Worm (Caenorhabditis elegans): ENCODE results near the gene R13H4.6.

The R13H4.6 gene

DNA sequence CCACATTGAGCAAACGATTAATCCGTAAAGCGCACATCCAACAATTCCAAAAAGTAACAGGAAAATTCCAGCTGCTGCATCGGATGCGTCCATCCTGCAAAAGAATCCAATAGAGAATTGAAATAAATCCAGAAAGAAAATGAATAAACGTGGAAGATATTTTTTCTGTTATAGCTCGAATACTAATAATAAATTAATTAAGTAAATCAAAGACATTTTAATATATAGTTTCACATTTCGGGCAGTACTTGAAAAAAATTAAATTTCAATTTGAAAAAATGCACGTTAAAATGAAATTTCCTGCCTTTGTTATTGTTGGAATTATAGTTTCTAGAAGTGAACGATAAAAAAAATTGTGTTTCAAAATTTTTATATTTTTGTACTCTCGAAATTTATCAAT lies 5.2 kb downstream of the R13H4.6 start, which contains the start of gene R13H4.7:
Gene R13H4.7 (minus strand): TSS at position 101 of the 400 bp plus-strand sequence.
- TF ChIP-seq ztf-23 (GFP tag; IDR thresholded peaks at IDR 0.05) (no peak), cog-1 (tag; optimal IDR thresholded peaks at IDR 0.05) (no peak), ztf-29 (GFP tag; IDR thresholded peaks at IDR 0.05) (no peak), med-1 (GFP tag; optimal IDR thresholded peaks at IDR 0.05; ENCODE audit: insufficient read depth) (no peak), tab-1 (GFP tag; IDR thresholded peaks at IDR 0.05) (no peak), ref-1 (GFP tag; conservative IDR thresholded peaks at IDR 0.05) (no peak)

DNA sequence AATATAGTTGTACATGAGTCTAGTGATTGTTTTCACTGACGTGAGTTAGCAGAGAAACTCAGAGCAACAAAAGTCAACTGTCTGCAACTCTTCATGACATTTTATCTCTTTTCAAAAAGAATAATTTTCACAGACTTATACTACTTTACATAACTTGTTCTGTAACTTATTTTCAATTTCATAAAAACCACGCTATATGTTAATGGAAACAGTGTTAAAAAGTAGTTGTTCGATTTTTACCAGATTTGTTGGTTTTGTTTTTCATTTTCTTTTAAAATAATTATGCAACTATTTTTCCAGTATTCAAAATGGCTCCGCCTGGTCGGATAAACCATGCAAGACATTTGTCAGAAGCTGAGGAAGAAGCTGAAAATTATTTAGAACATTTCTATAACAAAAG lies 12.1 kb downstream of the R13H4.6 start, which contains the start of gene sulp-4:
Gene sulp-4 (plus strand): TSS at position 301 of the 400 bp plus-strand sequence.
- TF ChIP-seq tab-1 (GFP tag; IDR thresholded peaks at IDR 0.05) (no peak), flt-1 (GFP tag; IDR thresholded peaks at IDR 0.05) (no peak), ztf-23 (GFP tag; IDR thresholded peaks at IDR 0.05) (no peak)

DNA sequence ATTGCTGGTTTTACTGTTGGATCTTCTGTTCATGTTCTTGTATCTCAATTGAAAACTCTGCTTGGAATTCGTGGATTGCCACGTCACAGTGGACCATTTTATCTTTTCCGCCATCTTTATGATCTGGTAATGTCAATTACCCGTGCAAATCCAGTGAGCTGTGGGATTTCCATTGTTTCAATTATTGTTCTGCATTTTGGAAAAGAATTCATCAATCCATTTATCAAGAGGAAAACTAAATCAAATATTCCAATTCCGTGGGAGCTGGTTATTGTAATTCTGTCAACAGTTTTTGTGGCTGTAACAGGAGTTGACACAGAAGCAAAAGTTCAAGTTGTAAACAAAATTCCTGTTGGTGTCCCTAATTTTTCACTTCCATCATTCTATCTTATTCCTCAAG lies 13.7 kb downstream of the R13H4.6 start:
- no peak for TF ChIP-seq tab-1 (GFP tag; IDR thresholded peaks at IDR 0.05)
- TF ChIP-seq ztf-29 (GFP tag; IDR thresholded peaks at IDR 0.05) = no peak
- TF ChIP-seq flt-1 (GFP tag; IDR thresholded peaks at IDR 0.05) = no peak
- TF ChIP-seq cog-1 (tag; optimal IDR thresholded peaks at IDR 0.05) = no peak

- TF ChIP-seq med-1 (GFP tag; optimal IDR thresholded peaks at IDR 0.05; ENCODE audit: insufficient read depth) (no peak), ref-1 (GFP tag; conservative IDR thresholded peaks at IDR 0.05) (no peak), cog-1 (tag; optimal IDR thresholded peaks at IDR 0.05) (no peak), tab-1 (GFP tag; IDR thresholded peaks at IDR 0.05) (no peak)
Measured at ce11 chrV:11879732-11880131, 16.8 kb downstream of the R13H4.6 start, which contains the start of gene sulp-5. sulp-5 (plus strand) TSS chrV:11880032.

ce11 chrV:11883215-11883614 lies 20.3 kb downstream of the R13H4.6 start:
- TF ChIP-seq tab-1 (GFP tag; IDR thresholded peaks at IDR 0.05) = no peak

DNA sequence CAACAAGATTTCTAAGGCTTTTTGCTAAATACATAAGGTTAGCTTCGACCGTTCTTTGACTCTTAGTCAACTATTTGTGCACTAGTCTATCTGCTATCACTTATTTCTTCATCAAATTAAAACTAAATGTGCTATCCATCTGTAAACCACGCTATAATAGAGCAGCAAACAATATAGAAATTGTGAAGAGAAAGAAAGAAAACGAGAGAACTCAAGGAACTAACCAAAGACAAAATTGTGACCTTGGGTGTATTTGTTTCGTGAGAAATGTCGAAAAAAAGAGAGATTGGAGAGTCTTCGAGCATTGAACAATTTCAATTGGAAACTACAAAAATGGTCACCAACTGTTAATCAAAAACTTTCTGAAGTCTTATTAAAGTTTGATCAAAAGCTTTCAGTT lies 22.2 kb downstream of the R13H4.6 start:
- TF ChIP-seq klf-2 (GFP tag; conservative IDR thresholded peaks at IDR 0.05) = no peak
- TF ChIP-seq T22C8.4 (GFP tag; IDR thresholded peaks at IDR 0.05) = no peak
- no peak for TF ChIP-seq ztf-23 (GFP tag; IDR thresholded peaks at IDR 0.05)
- TF ChIP-seq ztf-29 (GFP tag; IDR thresholded peaks at IDR 0.05) = no peak
- TF ChIP-seq cog-1 (tag; optimal IDR thresholded peaks at IDR 0.05) = no peak
- no peak for TF ChIP-seq flt-1 (GFP tag; IDR thresholded peaks at IDR 0.05)
- TF ChIP-seq med-1 (GFP tag; optimal IDR thresholded peaks at IDR 0.05; ENCODE audit: insufficient read depth) = no peak
- no peak for TF ChIP-seq tab-1 (GFP tag; IDR thresholded peaks at IDR 0.05)
- TF ChIP-seq ref-1 (GFP tag; conservative IDR thresholded peaks at IDR 0.05) = no peak

DNA sequence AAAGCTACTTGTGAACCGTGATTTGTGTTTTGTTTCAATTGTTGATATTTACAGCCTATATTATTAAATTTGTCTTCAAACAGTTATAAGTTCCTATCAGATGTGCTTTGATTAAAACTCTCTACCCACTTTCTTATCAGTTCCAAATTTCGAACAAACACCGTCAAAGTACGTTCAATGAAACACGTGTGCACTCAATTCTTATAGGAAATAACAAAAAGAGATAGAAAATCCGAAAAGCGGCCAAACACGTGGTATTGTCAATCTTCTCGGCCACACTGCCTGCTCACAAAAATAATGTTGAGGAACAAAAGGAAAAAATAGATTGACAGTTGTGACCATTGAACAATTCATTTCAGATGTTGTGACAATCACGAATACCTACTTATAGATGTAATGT lies 23.0 kb downstream of the R13H4.6 start:
- TF ChIP-seq flt-1 (GFP tag; IDR thresholded peaks at IDR 0.05) (no peak), ztf-29 (GFP tag; IDR thresholded peaks at IDR 0.05) (no peak), cog-1 (tag; optimal IDR thresholded peaks at IDR 0.05) (no peak), ref-1 (GFP tag; conservative IDR thresholded peaks at IDR 0.05) (no peak), klf-2 (GFP tag; conservative IDR thresholded peaks at IDR 0.05) (no peak), med-1 (GFP tag; optimal IDR thresholded peaks at IDR 0.05; ENCODE audit: insufficient read depth) (no peak), T22C8.4 (GFP tag; IDR thresholded peaks at IDR 0.05) (no peak), tab-1 (GFP tag; IDR thresholded peaks at IDR 0.05) (no peak)

DNA sequence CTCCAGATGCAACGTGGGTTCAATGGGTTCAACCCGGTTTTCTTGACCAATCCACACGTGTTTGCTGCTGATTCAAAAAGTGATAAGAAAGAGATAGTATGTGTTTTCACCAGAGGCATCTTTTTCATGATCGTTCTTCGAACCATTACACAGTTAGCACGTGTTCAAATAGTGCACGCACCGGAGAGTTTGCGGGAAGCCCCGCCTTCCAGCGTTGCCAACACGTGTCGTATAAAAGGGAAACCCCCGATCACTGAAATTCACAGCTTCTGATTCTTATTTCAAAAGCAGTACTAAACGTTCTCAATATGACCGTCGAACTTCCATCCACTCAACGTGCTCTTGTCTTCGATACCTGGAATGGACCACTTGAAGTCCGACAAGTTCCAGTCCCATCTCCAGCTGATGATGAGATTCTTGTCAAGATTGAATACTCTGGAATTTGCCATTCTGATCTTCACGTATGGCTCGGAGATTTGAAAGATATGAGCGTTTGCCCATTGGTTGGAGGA lies 25.1 kb downstream of the R13H4.6 start, which contains the start of gene adh-1:
Gene adh-1 (plus strand): TSS at position 261 of the 512 bp plus-strand sequence.
- TF ChIP-seq med-1 (GFP tag; optimal IDR thresholded peaks at IDR 0.05; ENCODE audit: insufficient read depth) (no peak), T22C8.4 (GFP tag; IDR thresholded peaks at IDR 0.05) (no peak), cog-1 (tag; optimal IDR thresholded peaks at IDR 0.05) (no peak), klf-2 (GFP tag; conservative IDR thresholded peaks at IDR 0.05) (no peak), ztf-23 (GFP tag; IDR thresholded peaks at IDR 0.05) (no peak)

- TF ChIP-seq ztf-29 (GFP tag; IDR thresholded peaks at IDR 0.05) = no peak
- TF ChIP-seq ref-1 (GFP tag; conservative IDR thresholded peaks at IDR 0.05) = no peak
- TF ChIP-seq klf-2 (GFP tag; conservative IDR thresholded peaks at IDR 0.05) = no peak
- no peak for TF ChIP-seq T22C8.4 (GFP tag; IDR thresholded peaks at IDR 0.05)
- no peak for TF ChIP-seq cog-1 (tag; optimal IDR thresholded peaks at IDR 0.05)
- TF ChIP-seq flt-1 (GFP tag; IDR thresholded peaks at IDR 0.05) = no peak
- TF ChIP-seq med-1 (GFP tag; optimal IDR thresholded peaks at IDR 0.05; ENCODE audit: insufficient read depth) = no peak
- no peak for TF ChIP-seq tab-1 (GFP tag; IDR thresholded peaks at IDR 0.05)
- no peak for TF ChIP-seq ztf-23 (GFP tag; IDR thresholded peaks at IDR 0.05)
Measured at ce11 chrV:11888656-11889055, 25.7 kb downstream of the R13H4.6 start.

DNA sequence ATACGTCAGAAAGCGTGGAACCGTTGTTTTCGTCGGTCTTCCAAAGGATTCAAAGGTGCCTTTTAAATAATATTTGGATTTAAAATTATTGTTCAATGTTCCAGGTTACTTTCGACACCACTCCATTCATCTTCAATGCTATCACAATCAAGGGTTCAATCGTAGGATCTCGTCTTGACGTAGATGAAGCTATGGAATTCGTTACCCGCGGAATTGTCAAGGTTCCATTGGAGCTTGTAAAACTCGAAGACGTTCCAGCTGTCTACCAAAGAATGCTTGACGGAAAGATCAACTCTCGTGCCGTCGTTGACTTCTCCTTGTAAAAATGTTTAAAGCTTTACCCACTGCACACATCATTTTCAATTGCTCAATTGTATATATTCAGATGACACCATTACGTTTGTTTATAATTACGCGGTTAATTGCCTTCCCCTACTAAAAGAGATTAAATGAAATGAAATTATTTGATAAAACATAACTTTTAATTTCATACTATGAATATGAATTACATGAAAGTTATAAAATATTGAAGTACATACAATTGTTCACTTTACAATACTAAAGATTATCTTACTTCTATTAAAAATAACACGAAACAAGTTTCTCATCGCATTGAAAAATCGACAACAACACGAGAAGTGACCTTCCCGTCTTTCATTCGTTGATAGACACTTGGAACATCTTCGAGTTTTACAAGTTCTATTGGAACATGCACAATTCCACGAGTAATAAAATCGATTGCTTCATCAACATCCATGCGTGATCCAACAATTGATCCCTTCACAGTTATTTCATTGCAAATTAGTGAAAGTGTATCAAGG lies 26.4 kb downstream of the R13H4.6 start:
- no peak for TF ChIP-seq cog-1 (tag; optimal IDR thresholded peaks at IDR 0.05)
- no peak for TF ChIP-seq flt-1 (GFP tag; IDR thresholded peaks at IDR 0.05)
- no peak for TF ChIP-seq klf-2 (GFP tag; conservative IDR thresholded peaks at IDR 0.05)
- TF ChIP-seq ztf-29 (GFP tag; IDR thresholded peaks at IDR 0.05) = no peak
- TF ChIP-seq ztf-23 (GFP tag; IDR thresholded peaks at IDR 0.05) = no peak
- no peak for TF ChIP-seq T22C8.4 (GFP tag; IDR thresholded peaks at IDR 0.05)
- TF ChIP-seq ref-1 (GFP tag; conservative IDR thresholded peaks at IDR 0.05) = no peak
- no peak for TF ChIP-seq tab-1 (GFP tag; IDR thresholded peaks at IDR 0.05)
- no peak for TF ChIP-seq med-1 (GFP tag; optimal IDR thresholded peaks at IDR 0.05; ENCODE audit: insufficient read depth)
